Worm (Caenorhabditis elegans): Measurements from ENCODE around the gene dnj-2.

- no peak for TF ChIP-seq elt-3 (tag; optimal IDR thresholded peaks at IDR 0.05)
- TF ChIP-seq snpc-4 (tag; optimal IDR thresholded peaks at IDR 0.05) = no peak
- TF ChIP-seq lsy-2 (tag; optimal IDR thresholded peaks at IDR 0.05) = no peak
- TF ChIP-seq unc-62 (GFP tag; optimal IDR thresholded peaks at IDR 0.05) = no peak
- no peak for TF ChIP-seq unc-120 (tag; optimal IDR thresholded peaks at IDR 0.05; ENCODE audit: poor library complexity, severe bottlenecking)
- no peak for TF ChIP-seq nhr-237 (tag; optimal IDR thresholded peaks at IDR 0.05)
- no peak for TF ChIP-seq nhr-12 (tag; optimal IDR thresholded peaks at IDR 0.05)
- no peak for TF ChIP-seq ztf-11 (tag; optimal IDR thresholded peaks at IDR 0.05)
- TF ChIP-seq nhr-28 (tag; optimal IDR thresholded peaks at IDR 0.05) = no peak
- no peak for TF ChIP-seq lin-32 (GFP tag; optimal IDR thresholded peaks at IDR 0.05)
- TF ChIP-seq mep-1 (tag; optimal IDR thresholded peaks at IDR 0.05) = no peak
Observed at ce11 chrIV:11326939-11327565, 13.3 kb upstream of the dnj-2 start, which contains the start of gene B0035.21.
